Fruit fly (Drosophila melanogaster) whole organism, embryonic: ENCODE results near the gene ea.

Source experiments
- B-H2 ChIP-seq: fragments of 200-800 bp; sonication (Bioruptor generic); optimal IDR thresholded peaks from 2 replicates; lab custom pipeline; 2018; ENCODE audit warnings: missing biosample characterization, mild to moderate bottlenecking, missing genetic modification characterization
- CG10274 ChIP-seq: fragments of 200-800 bp; sonication (Bioruptor generic); optimal IDR thresholded peaks from 3 replicates; lab custom pipeline; 2017; ENCODE audit warnings: missing biosample characterization, mild to moderate bottlenecking, missing genetic modification characterization
- CG10366 ChIP-seq: fragments of 200-800 bp; sonication (Bioruptor generic); IDR thresholded peaks from 2 replicates; pipeline ENCODE4 v1.3.6; 2022; ENCODE audit warnings: missing biosample characterization, missing genetic modification characterization
- CG11093 ChIP-seq: fragments of 200-800 bp; sonication (Bioruptor generic); IDR thresholded peaks from 3 replicates; pipeline ENCODE4 v1.3.6; 2022; ENCODE audit warnings: missing biosample characterization, missing genetic modification characterization
- CG1233 ChIP-seq: fragments of 200-800 bp; sonication (Bioruptor generic); optimal IDR thresholded peaks from 4 replicates; lab custom pipeline; 2018; ENCODE audit warnings: missing biosample characterization, mild to moderate bottlenecking, missing genetic modification characterization
- CG14441 ChIP-seq: fragments of 200-800 bp; sonication (Bioruptor generic); IDR thresholded peaks from 2 replicates; pipeline ENCODE4 v1.3.6; 2022; ENCODE audit warnings: missing biosample characterization, missing genetic modification characterization
- CG15011 ChIP-seq: fragments of 200-800 bp; sonication (Bioruptor generic); optimal IDR thresholded peaks from 3 replicates; lab custom pipeline; 2018; ENCODE audit warnings: missing biosample characterization, mild to moderate bottlenecking, missing genetic modification characterization
- CG1529 ChIP-seq: fragments of 200-800 bp; sonication (Bioruptor generic); optimal IDR thresholded peaks from 3 replicates; lab custom pipeline; 2018; ENCODE audit warnings: missing biosample characterization, missing genetic modification characterization
- CG32532 ChIP-seq: fragments of 200-800 bp; sonication (Bioruptor generic); IDR thresholded peaks from 2 replicates; pipeline ENCODE4 v1.3.6; 2022; ENCODE audit warnings: missing biosample characterization, missing genetic modification characterization
- CG34422 ChIP-seq: fragments of 200-800 bp; sonication (Bioruptor generic); IDR thresholded peaks from 3 replicates; pipeline ENCODE4 v1.3.6; 2022; ENCODE audit warnings: missing biosample characterization, missing genetic modification characterization
- CG7357 ChIP-seq: fragments of 200-800 bp; sonication (Bioruptor generic); IDR thresholded peaks from 3 replicates; pipeline ENCODE4 v1.3.6; 2022; ENCODE audit warnings: missing biosample characterization, missing genetic modification characterization
- CG7839 ChIP-seq: fragments of 200-800 bp; sonication (Bioruptor generic); optimal IDR thresholded peaks from 3 replicates; lab custom pipeline; 2018; ENCODE audit warnings: missing biosample characterization, mild to moderate bottlenecking, missing genetic modification characterization, moderate library complexity
- CG7963 ChIP-seq: fragments of 200-800 bp; sonication (Bioruptor generic); IDR thresholded peaks from 3 replicates; pipeline ENCODE4 v1.3.6; 2022; ENCODE audit warnings: missing biosample characterization, missing genetic modification characterization; ENCODE audit not compliant: partially characterized antibody
- Chrac-16 ChIP-seq: fragments of 200-800 bp; sonication (Bioruptor generic); optimal IDR thresholded peaks from 3 replicates; lab custom pipeline; 2016; ENCODE audit warnings: missing biosample characterization, missing genetic modification characterization
- Drgx ChIP-seq: fragments of 200-800 bp; sonication (Bioruptor generic); IDR thresholded peaks from 2 replicates; pipeline ENCODE4 v1.3.6; 2022; ENCODE audit warnings: missing biosample characterization, missing genetic modification characterization
- E2f2 ChIP-seq: fragments of 200-800 bp; sonication (Bioruptor generic); IDR thresholded peaks from 2 replicates; pipeline ENCODE4 v1.3.6; 2022; ENCODE audit warnings: missing biosample characterization, missing genetic modification characterization
- Gug ChIP-seq: fragments of 200-800 bp; sonication (Bioruptor generic); IDR thresholded peaks from 4 replicates; pipeline ENCODE4 v1.3.6; 2022; ENCODE audit warnings: missing biosample characterization, missing genetic modification characterization
- H2.0 ChIP-seq: fragments of 200-800 bp; sonication (Bioruptor generic); IDR thresholded peaks from 2 replicates; pipeline ENCODE4 v1.3.6; 2022; ENCODE audit warnings: missing biosample characterization, missing genetic modification characterization
- HLH3B ChIP-seq: fragments of 200-800 bp; sonication (Bioruptor generic); IDR thresholded peaks from 2 replicates; pipeline ENCODE4 v1.3.6; 2022; ENCODE audit warnings: missing biosample characterization, missing genetic modification characterization
- Hr39 ChIP-seq: fragments of >200 bp; optimal IDR thresholded peaks from 2 replicates; lab custom pipeline; 2017
- MBD-R2 ChIP-seq: fragments of 200-800 bp; sonication (Bioruptor generic); IDR thresholded peaks from 2 replicates; pipeline ENCODE4 v1.3.6; 2022; ENCODE audit warnings: missing biosample characterization, missing genetic modification characterization
- Med ChIP-seq: fragments of 200-800 bp; sonication (Bioruptor generic); peaks from one replicate; lab custom pipeline; 2016; ENCODE audit warnings: missing biosample characterization, missing genetic modification characterization, mild to moderate bottlenecking, inconsistent platforms, moderate library complexity
- Neu2 ChIP-seq: fragments of 200-800 bp; sonication (Bioruptor generic); optimal IDR thresholded peaks from 3 replicates; lab custom pipeline; 2016; ENCODE audit warnings: missing biosample characterization, missing genetic modification characterization, borderline replicate concordance
- Ptx1 ChIP-seq: fragments of 200-800 bp; sonication (Bioruptor generic); IDR thresholded peaks from 2 replicates; pipeline ENCODE4 v1.3.6; 2022; ENCODE audit warnings: missing biosample characterization, missing genetic modification characterization
- Rfx ChIP-seq: fragments of 200-800 bp; sonication (Bioruptor generic); IDR thresholded peaks from 2 replicates; pipeline ENCODE4 v1.3.6; 2022; ENCODE audit warnings: missing biosample characterization, missing genetic modification characterization
- Scr ChIP-seq: fragments of 200-800 bp; sonication (Bioruptor generic); IDR thresholded peaks from 2 replicates; pipeline ENCODE4 v1.3.6; 2022; ENCODE audit warnings: missing biosample characterization, missing genetic modification characterization; ENCODE audit not compliant: partially characterized antibody
- Sry-δ ChIP-seq: fragments of 200-800 bp; sonication (Bioruptor generic); optimal IDR thresholded peaks from 2 replicates; lab custom pipeline; 2016; ENCODE audit warnings: missing biosample characterization, missing genetic modification characterization
- Trl ChIP-seq, 3 experiments: fragments of >200 bp in 2 of 3; fragments of 200-800 bp in 1 of 3; sonication (Bioruptor generic) in 1 of 3; optimal IDR thresholded peaks; 2 replicates in 1 of 3; 3 replicates in 2 of 3; lab custom pipeline; 2016 to 2017; ENCODE audit warnings: missing biosample characterization in 1 of 3, missing genetic modification characterization in 1 of 3
- Xrp1 ChIP-seq: fragments of 200-800 bp; sonication (Bioruptor generic); IDR thresholded peaks from 2 replicates; pipeline ENCODE4 v1.3.6; 2022; ENCODE audit warnings: missing biosample characterization, missing genetic modification characterization
- al ChIP-seq: fragments of 200-800 bp; sonication (Bioruptor generic); IDR thresholded peaks from 2 replicates; pipeline ENCODE4 v1.3.6; 2022; ENCODE audit warnings: missing biosample characterization, missing genetic modification characterization
- dysf ChIP-seq: fragments of 200-800 bp; sonication (Bioruptor generic); IDR thresholded peaks from 3 replicates; pipeline ENCODE4 v1.3.6; 2022; ENCODE audit warnings: missing biosample characterization, missing genetic modification characterization
- esg ChIP-seq: fragments of 200-800 bp; sonication (Bioruptor generic); conservative IDR thresholded peaks from 2 replicates; pipeline ENCODE4 v1.3.6; 2022; ENCODE audit warnings: missing biosample characterization, missing genetic modification characterization
- grau ChIP-seq: fragments of 200-800 bp; optimal IDR thresholded peaks from 3 replicates; lab custom pipeline; 2019; ENCODE audit warnings: missing biosample characterization, mild to moderate bottlenecking, missing genetic modification characterization, moderate library complexity
- ind ChIP-seq: fragments of 200-800 bp; sonication (Bioruptor generic); optimal IDR thresholded peaks from 3 replicates; lab custom pipeline; 2016; ENCODE audit warnings: missing biosample characterization, missing genetic modification characterization
- kah ChIP-seq: fragments of 200-800 bp; sonication (Bioruptor generic); optimal IDR thresholded peaks from 2 replicates; lab custom pipeline; 2018; ENCODE audit warnings: missing biosample characterization, mild to moderate bottlenecking, missing genetic modification characterization
- nom ChIP-seq: fragments of 200-800 bp; sonication (Bioruptor generic); optimal IDR thresholded peaks from 2 replicates; lab custom pipeline; 2017; ENCODE audit warnings: missing biosample characterization, missing genetic modification characterization, mild to moderate bottlenecking, moderate library complexity, missing genetic modification reagents
- pan ChIP-seq, 4 experiments: fragments of >200 bp in 3 of 4; fragments of 200-800 bp in 1 of 4; sonication (Bioruptor generic) in 1 of 4; optimal IDR thresholded peaks in 3 of 4; IDR thresholded peaks in 1 of 4; 2 replicates each; pipeline versions ENCODE4 v1.3.6 to Lab custom; 2017 to 2022; ENCODE audit warnings: missing biosample characterization in 2 of 4, missing genetic modification characterization in 2 of 4, mixed read lengths in 1 of 4
- pnt ChIP-seq: fragments of 200-800 bp; sonication (Bioruptor generic); optimal IDR thresholded peaks from 3 replicates; lab custom pipeline; 2016; ENCODE audit warnings: missing biosample characterization, missing genetic modification characterization
- prd ChIP-seq, 3 experiments: fragments of >200 bp in 2 of 3; fragments of 200-800 bp in 1 of 3; sonication (Bioruptor generic) in 1 of 3; optimal IDR thresholded peaks in 2 of 3; IDR thresholded peaks in 1 of 3; 2 replicates in 2 of 3; 3 replicates in 1 of 3; pipeline versions ENCODE4 v1.3.6 to Lab custom; 2017 to 2022; ENCODE audit warnings: missing biosample characterization in 1 of 3, missing genetic modification characterization in 1 of 3
- ro ChIP-seq: fragments of 200-800 bp; sonication (Bioruptor generic); IDR thresholded peaks from 2 replicates; pipeline ENCODE4 v1.3.6; 2022; ENCODE audit warnings: missing biosample characterization, missing genetic modification characterization
- row ChIP-seq: fragments of 200-800 bp; sonication (Bioruptor generic); IDR thresholded peaks from 3 replicates; pipeline ENCODE4 v1.3.6; 2022; ENCODE audit warnings: missing biosample characterization, missing genetic modification characterization
- scrt ChIP-seq: fragments of 200-800 bp; sonication (Bioruptor generic); optimal IDR thresholded peaks from 2 replicates; lab custom pipeline; 2018; ENCODE audit warnings: missing biosample characterization, mild to moderate bottlenecking, missing genetic modification characterization, moderate library complexity
- sens ChIP-seq: fragments of 200-800 bp; sonication (Bioruptor generic); peaks from one replicate; lab custom pipeline; 2016; ENCODE audit warnings: missing biosample characterization, missing genetic modification characterization
- slbo ChIP-seq: fragments of 200-800 bp; sonication (Bioruptor generic); IDR thresholded peaks from 2 replicates; pipeline ENCODE4 v1.3.6; 2022; ENCODE audit warnings: missing biosample characterization, missing genetic modification characterization
- twi ChIP-seq: fragments of 200-800 bp; optimal IDR thresholded peaks from 2 replicates; lab custom pipeline; 2019; ENCODE audit warnings: missing biosample characterization, mild to moderate bottlenecking, missing genetic modification characterization, moderate library complexity

Gene ea

DNA sequence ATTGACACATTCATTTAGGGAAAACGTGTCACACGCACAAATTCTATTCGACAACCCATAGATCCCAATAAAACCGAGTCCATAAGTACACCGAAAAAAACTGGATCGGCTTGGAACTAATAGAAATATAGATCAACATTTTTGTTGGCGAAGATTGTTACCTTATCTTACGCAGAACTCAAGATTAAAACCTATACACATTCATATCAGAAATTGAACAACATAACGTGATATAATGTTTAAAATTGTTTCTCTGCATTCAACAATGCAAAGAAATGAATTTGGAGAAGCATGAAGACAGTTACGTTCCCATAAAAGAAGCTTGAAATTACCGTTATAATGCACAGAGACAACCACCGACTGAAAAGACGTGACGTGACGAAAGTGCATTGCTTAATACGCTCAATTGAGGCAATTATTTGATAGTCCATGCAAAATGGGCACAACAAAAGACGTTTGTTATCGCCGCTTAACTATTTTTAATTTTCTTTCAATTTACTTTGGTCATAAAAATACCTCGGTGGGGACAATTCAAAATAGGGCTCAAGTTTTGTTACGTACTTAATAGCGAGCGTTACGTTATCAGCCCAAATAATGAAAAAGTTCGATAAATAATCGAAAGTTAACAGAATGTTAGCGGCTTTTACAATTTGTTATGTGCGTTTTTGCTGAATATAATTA lies 11.7 kb downstream of the ea start, which contains the start of gene SerRS-m (continued):
- 0 out of 3 replicates have a peak, but pooled peaks have one; percentile 6 for TF ChIP-seq CG7357 (GFP tag; lab: Robert Waterston, UW)
- no peak for TF ChIP-seq prd (optimal IDR thresholded peaks at IDR 0.05; lab: Kevin White, UChicago)
- TF ChIP-seq prd (GFP tag; IDR thresholded peaks at IDR 0.05; lab: Robert Waterston, UW) = peak; percentile 21; the same call in 1 of the 3 replicates

DNA sequence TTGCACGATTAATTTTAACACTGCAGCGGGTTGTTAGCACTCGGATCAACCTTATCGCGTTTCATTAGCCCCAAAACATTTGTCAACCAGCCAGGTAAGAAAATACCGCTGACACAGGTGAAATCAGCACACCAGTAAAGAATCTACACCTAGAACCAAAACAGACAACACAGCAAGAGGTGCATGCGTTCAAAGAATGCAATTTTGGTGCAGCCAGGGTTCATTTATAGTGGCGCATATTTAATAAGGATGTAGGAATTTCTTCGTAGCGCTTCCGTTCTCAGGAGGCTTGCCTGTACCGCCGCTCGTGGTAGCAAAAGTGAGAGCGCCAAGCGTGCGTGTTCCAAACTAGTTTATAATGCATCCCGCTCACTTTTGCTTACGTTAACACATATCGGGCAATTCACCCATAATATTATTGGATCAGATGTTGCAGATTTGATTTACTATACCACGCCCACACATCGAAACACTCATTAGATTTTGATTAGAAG lies 13.9 kb downstream of the ea start:
- TF ChIP-seq CG32532 (GFP tag; lab: Robert Waterston, UW) = peak; percentile 18; the same call in 1 of the 2 replicates
- TF ChIP-seq twi (tag; lab: Kevin White, UChicago) = no peak
- TF ChIP-seq scrt (GFP tag; lab: Kevin White, UChicago) = no peak
- TF ChIP-seq CG1233 (GFP tag; lab: Kevin White, UChicago) = no peak
- TF ChIP-seq pnt (GFP tag; lab: Kevin White, UChicago) = peak; percentile 10
- TF ChIP-seq MBD-R2 (GFP tag; lab: Robert Waterston, UW) = no peak; the same call in 1 of the 2 replicates
- TF ChIP-seq kah (GFP tag; lab: Kevin White, UChicago) = no peak
- peak; percentile 70; the same call in 1 of the 3 replicates for TF ChIP-seq CG34422 (GFP tag; lab: Robert Waterston, UW)
- peak; percentile 34; the same call in 1 of the 2 replicates for TF ChIP-seq esg (GFP tag; lab: Robert Waterston, UW)
- TF ChIP-seq dysf (GFP tag; lab: Robert Waterston, UW) = peak; percentile 33; the same call in 1 of the 3 replicates
- no peak for TF ChIP-seq CG7839
- TF ChIP-seq CG1529 = no peak
- TF ChIP-seq Rfx = peak; percentile 25; the same call in 1 of the 2 replicates
- TF ChIP-seq nom (GFP tag; lab: Kevin White, UChicago) = no peak
- TF ChIP-seq Ptx1 = 0 out of 2 replicates have a peak, but pooled peaks have one; percentile 6
- no peak for TF ChIP-seq pan (optimal IDR thresholded peaks at IDR 0.05; lab: Kevin White, UChicago)
- TF ChIP-seq pan (GFP tag; optimal IDR thresholded peaks at IDR 0.05 in 1 of 2, IDR thresholded peaks at IDR 0.05 in 1 of 2) = peak in 1 of 2 experiments; percentile 34
- TF ChIP-seq CG10366 = 0 out of 2 replicates have a peak, but pooled peaks have one; percentile 25
- TF ChIP-seq CG15011 (GFP tag; lab: Kevin White, UChicago) = no peak
- no peak for TF ChIP-seq CG7963 (GFP tag; lab: Robert Waterston, UW)
- TF ChIP-seq CG10274 (GFP tag; lab: Kevin White, UChicago) = no peak
- TF ChIP-seq Sry-δ (GFP tag; lab: Kevin White, UChicago) = no peak
- TF ChIP-seq E2f2 = peak; percentile 30; the same call in 1 of the 2 replicates
- TF ChIP-seq Drgx (GFP tag; lab: Robert Waterston, UW) = peak; percentile 64
- TF ChIP-seq Neu2 (GFP tag; lab: Kevin White, UChicago) = no peak
- 0 out of 2 replicates have a peak, but pooled peaks have one; percentile 32 for TF ChIP-seq Xrp1 (GFP tag; lab: Robert Waterston, UW)
- peak; percentile 12; the same call in 1 of the 3 replicates for TF ChIP-seq row (GFP tag; lab: Robert Waterston, UW)
- TF ChIP-seq ro (GFP tag; lab: Robert Waterston, UW) = no peak
- peak; percentile 7; the same call in 1 of the 2 replicates for TF ChIP-seq H2.0
- peak; percentile 42; the same call in 1 of the 2 replicates for TF ChIP-seq slbo (GFP tag; lab: Robert Waterston, UW)
- TF ChIP-seq Chrac-16 (GFP tag; lab: Kevin White, UChicago) = no peak
- peak; percentile 63 for TF ChIP-seq sens (GFP tag; lab: Kevin White, UChicago)
- TF ChIP-seq Gug (GFP tag; lab: Robert Waterston, UW) = peak; percentile 9; the same call in 2 of the 4 replicates
- TF ChIP-seq HLH3B (GFP tag; lab: Robert Waterston, UW) = 0 out of 2 replicates have a peak, but pooled peaks have one; percentile 22
- peak; percentile 16; the same call in 1 of the 2 replicates for TF ChIP-seq Scr
- no peak for TF ChIP-seq Hr39 (lab: Kevin White, UChicago)
- peak in 1 of 2 experiments; percentile 27 for TF ChIP-seq Trl (optimal IDR thresholded peaks at IDR 0.05; lab: Kevin White, UChicago)
- no peak for TF ChIP-seq Trl (GFP tag; optimal IDR thresholded peaks at IDR 0.05; lab: Kevin White, UChicago)
- TF ChIP-seq grau = peak; percentile 93
- TF ChIP-seq al (GFP tag; lab: Robert Waterston, UW) = 0 out of 2 replicates have a peak, but pooled peaks have one; percentile 7
- peak; percentile 40 for TF ChIP-seq Med (GFP tag; lab: Kevin White, UChicago)
- TF ChIP-seq CG14441 (GFP tag; lab: Robert Waterston, UW) = peak; percentile 15; the same call in 1 of the 2 replicates
- no peak for TF ChIP-seq B-H2 (GFP tag; lab: Kevin White, UChicago)
- 0 out of 3 replicates have a peak, but pooled peaks have one; percentile 9 for TF ChIP-seq CG11093 (GFP tag; lab: Robert Waterston, UW)
- TF ChIP-seq ind (GFP tag; lab: Kevin White, UChicago) = peak; percentile 14
